Fruit fly (Drosophila melanogaster): Measurements from ENCODE around the gene CG14540.
A peak's percentile ranks its signal among the peaks of the same experiment; 100 is the strongest.

The CG14540 gene

dm6 chr3R:26008892-26009539, 49.9 kb downstream of the CG14540 start (continued):
- peak; percentile 84 for TF ChIP-seq CG7786 (GFP tag; optimal IDR thresholded peaks at IDR 0.05)
- peak; percentile 92 for TF ChIP-seq ci (GFP tag; IDR thresholded peaks at IDR 0.05)
- TF ChIP-seq HLH4C (GFP tag; IDR thresholded peaks at IDR 0.05; ENCODE audit: partially characterized antibody) = no peak
- TF ChIP-seq CG17568 (GFP tag; optimal IDR thresholded peaks at IDR 0.05) = peak; percentile 86
- peak; percentile 93 for TF ChIP-seq CG12219 (GFP tag; optimal IDR thresholded peaks at IDR 0.05)
- peak; percentile 79 for TF ChIP-seq pnt (GFP tag; optimal IDR thresholded peaks at IDR 0.05)
- TF ChIP-seq gro (GFP tag; optimal IDR thresholded peaks at IDR 0.05) = peak; percentile 66
- TF ChIP-seq CG9609 (GFP tag; optimal IDR thresholded peaks at IDR 0.05) = peak; percentile 78
- no peak for TF ChIP-seq Dref (GFP tag; IDR thresholded peaks at IDR 0.05)
- TF ChIP-seq lola (GFP tag; optimal IDR thresholded peaks at IDR 0.05) = peak in 1 of 3 experiments; percentile 91
- TF ChIP-seq sens (GFP tag) = peak; percentile 98
- TF ChIP-seq CG5245 (GFP tag; optimal IDR thresholded peaks at IDR 0.05) = peak; percentile 86
- TF ChIP-seq caup (GFP tag; optimal IDR thresholded peaks at IDR 0.05; ENCODE audit: severe bottlenecking) = peak; percentile 75
- peak; percentile 76 for TF ChIP-seq Lhr (GFP tag; optimal IDR thresholded peaks at IDR 0.05)
- peak; percentile 83 for TF ChIP-seq sd (tag; optimal IDR thresholded peaks at IDR 0.05)
- TF ChIP-seq ken (GFP tag; IDR thresholded peaks at IDR 0.05) = peak; percentile 84
- TF ChIP-seq sqz (GFP tag; optimal IDR thresholded peaks at IDR 0.05) = peak; percentile 97
- peak; percentile 95 for TF ChIP-seq CG2712 (tag; optimal IDR thresholded peaks at IDR 0.05)
- peak; percentile 74 for TF ChIP-seq CG4854 (GFP tag; optimal IDR thresholded peaks at IDR 0.05)
- peak; percentile 52 for TF ChIP-seq MTF-1 (GFP tag; optimal IDR thresholded peaks at IDR 0.05; ENCODE audit: borderline replicate concordance)
- peak; percentile 76 for TF ChIP-seq Atf6 (GFP tag; IDR thresholded peaks at IDR 0.05)
- TF ChIP-seq Hr39 (optimal IDR thresholded peaks at IDR 0.05) = no peak
- TF ChIP-seq CG12769 (tag; optimal IDR thresholded peaks at IDR 0.05) = peak; percentile 81
- peak; percentile 92 for TF ChIP-seq phol (tag; optimal IDR thresholded peaks at IDR 0.05)
- TF ChIP-seq Hr3 (GFP tag; optimal IDR thresholded peaks at IDR 0.05) = peak; percentile 86
- TF ChIP-seq CG31365 (tag; optimal IDR thresholded peaks at IDR 0.05) = peak; percentile 26
- TF ChIP-seq CG34422 (GFP tag; IDR thresholded peaks at IDR 0.05) = peak; percentile 80
- peak; percentile 85 for TF ChIP-seq nerfin-1 (tag; optimal IDR thresholded peaks at IDR 0.05)
- peak; percentile 84 to 89 for TF ChIP-seq chif (GFP tag; optimal IDR thresholded peaks at IDR 0.05)
- no peak for TF ChIP-seq inv (GFP tag; IDR thresholded peaks at IDR 0.05; ENCODE audit: partially characterized antibody)
- peak; percentile 64 for TF ChIP-seq zen (tag; optimal IDR thresholded peaks at IDR 0.05)
- peak; percentile 79 for TF ChIP-seq CG8944 (GFP tag; optimal IDR thresholded peaks at IDR 0.05)
- TF ChIP-seq CG1647 (GFP tag; optimal IDR thresholded peaks at IDR 0.05) = peak; percentile 65
- no peak for TF ChIP-seq mirr (GFP tag; optimal IDR thresholded peaks at IDR 0.05)
- TF ChIP-seq vvl (GFP tag; IDR thresholded peaks at IDR 0.05) = peak; percentile 90
- no peak for TF ChIP-seq lov (optimal IDR thresholded peaks at IDR 0.05)
- peak; percentile 69; the same call in 1 of the 3 replicates for TF ChIP-seq lov (GFP tag; IDR thresholded peaks at IDR 0.05)
- no peak for TF ChIP-seq sug (tag; optimal IDR thresholded peaks at IDR 0.05)
- TF ChIP-seq gce (GFP tag; IDR thresholded peaks at IDR 0.05) = peak; percentile 84; the same call in 2 of the 3 replicates
- TF ChIP-seq cad (GFP tag; optimal IDR thresholded peaks at IDR 0.05) = no peak
- TF ChIP-seq E2f1 (GFP tag; IDR thresholded peaks at IDR 0.05) = peak; percentile 83
- TF ChIP-seq Dfd (GFP tag; optimal IDR thresholded peaks at IDR 0.05) = no peak
- TF ChIP-seq CG18476 (GFP tag; optimal IDR thresholded peaks at IDR 0.05) = peak; percentile 76
- peak; percentile 92 for TF ChIP-seq tap (tag; optimal IDR thresholded peaks at IDR 0.05)
- TF ChIP-seq Oli (tag; optimal IDR thresholded peaks at IDR 0.05) = peak; percentile 93
- TF ChIP-seq Ptx1 (GFP tag; IDR thresholded peaks at IDR 0.05) = peak; percentile 94
- peak; percentile 95 for TF ChIP-seq lbe (GFP tag; optimal IDR thresholded peaks at IDR 0.05)
- TF ChIP-seq h (optimal IDR thresholded peaks at IDR 0.05) = no peak
- TF ChIP-seq CG15601 (tag; optimal IDR thresholded peaks at IDR 0.05) = peak; percentile 88
- TF ChIP-seq CG30403 (GFP tag; optimal IDR thresholded peaks at IDR 0.05) = peak; percentile 92
- TF ChIP-seq CG14667 (GFP tag; IDR thresholded peaks at IDR 0.05) = peak; percentile 84
